Comparison of ENCODE assay signal across 6 worm cellular contexts in genomic region chrIII:13565972-13566371, ce11.
TF ChIP-seq lines count a peak whose summit lies in the region.

No protein-coding gene starts in this region.

TF ChIP-seq in whole organism, L1 larva, 84 proteins besides CTCF, POLR2A, EP300 and RAD21:
- TF ChIP-seq ceh-90 (tag; optimal IDR thresholded peaks at IDR 0.05; lab: Kevin White, UChicago) (no peak), elt-3 (tag; optimal IDR thresholded peaks at IDR 0.05; lab: Kevin White, UChicago) (no peak), nhr-71 (tag; optimal IDR thresholded peaks at IDR 0.05; lab: Kevin White, UChicago) (peak; percentile 16), pag-3 (tag; optimal IDR thresholded peaks at IDR 0.05; lab: Kevin White, UChicago; ENCODE audit: borderline replicate concordance, insufficient read depth) (no peak), ceh-82 (tag; optimal IDR thresholded peaks at IDR 0.05; lab: Kevin White, UChicago) (peak in 2 of 3 experiments; percentile 8 to 11), lin-14 (GFP tag; optimal IDR thresholded peaks at IDR 0.05; lab: Kevin White, UChicago) (peak; percentile 45), lsy-2 (tag; optimal IDR thresholded peaks at IDR 0.05; lab: Kevin White, UChicago) (peak in 1 of 2 experiments; percentile 12), mab-9 (GFP tag; IDR thresholded peaks at IDR 0.05; lab: Robert Waterston, UW) (no peak), ztf-4 (tag; optimal IDR thresholded peaks at IDR 0.05; lab: Kevin White, UChicago) (no peak), nhr-76 (tag; optimal IDR thresholded peaks at IDR 0.05; lab: Kevin White, UChicago) (no peak), ces-1 (GFP tag; optimal IDR thresholded peaks at IDR 0.05; lab: Kevin White, UChicago) (no peak), fos-1 (tag; optimal IDR thresholded peaks at IDR 0.05; lab: Kevin White, UChicago) (no peak), efl-1 (optimal IDR thresholded peaks at IDR 0.05; lab: Kevin White, UChicago) (peak in 1 of 2 experiments; percentile 3), efl-1 (GFP tag; optimal IDR thresholded peaks at IDR 0.05 in 1 of 2; lab: Kevin White, UChicago) (no peak)

TF ChIP-seq in whole organism, L2 larva, 48 proteins besides CTCF, POLR2A, EP300 and RAD21:
- peak in 1 of 2 experiments; percentile 31 for TF ChIP-seq lsy-2 (tag; optimal IDR thresholded peaks at IDR 0.05; lab: Kevin White, UChicago)
- no peak for TF ChIP-seq nhr-6 (tag; optimal IDR thresholded peaks at IDR 0.05; lab: Kevin White, UChicago)
- TF ChIP-seq ztf-1 (GFP tag; conservative IDR thresholded peaks at IDR 0.05; lab: Robert Waterston, UW), result no peak
- no peak for TF ChIP-seq nhr-237 (tag; optimal IDR thresholded peaks at IDR 0.05; lab: Kevin White, UChicago)
- TF ChIP-seq unc-55 (GFP tag; optimal IDR thresholded peaks at IDR 0.05; lab: Kevin White, UChicago), result peak; percentile 46
- TF ChIP-seq lin-13 (GFP tag; optimal IDR thresholded peaks at IDR 0.05; lab: Kevin White, UChicago), result no peak
- TF ChIP-seq nhr-129 (tag; optimal IDR thresholded peaks at IDR 0.05; lab: Kevin White, UChicago), result peak; percentile 98
- no peak for TF ChIP-seq nhr-23 (tag; optimal IDR thresholded peaks at IDR 0.05; lab: Kevin White, UChicago)
- TF ChIP-seq sma-9 (GFP tag; optimal IDR thresholded peaks at IDR 0.05; lab: Kevin White, UChicago), result no peak
- TF ChIP-seq sma-9 (tag; optimal IDR thresholded peaks at IDR 0.05; lab: Kevin White, UChicago), result no peak
- peak; percentile 53 for TF ChIP-seq C34F6.9 (tag; optimal IDR thresholded peaks at IDR 0.05; lab: Kevin White, UChicago)
- TF ChIP-seq nhr-10 (tag; optimal IDR thresholded peaks at IDR 0.05; lab: Kevin White, UChicago), result no peak
- TF ChIP-seq nhr-12 (tag; optimal IDR thresholded peaks at IDR 0.05; lab: Kevin White, UChicago), result no peak

TF ChIP-seq in whole organism, L3 larva, 47 proteins besides CTCF, POLR2A, EP300 and RAD21:
- TF ChIP-seq nhr-28 (tag; optimal IDR thresholded peaks at IDR 0.05; lab: Kevin White, UChicago) (no peak), hmg-11 (tag; optimal IDR thresholded peaks at IDR 0.05; lab: Kevin White, UChicago) (peak; percentile 10), nfya-1 (tag; optimal IDR thresholded peaks at IDR 0.05; lab: Kevin White, UChicago; ENCODE audit: insufficient read depth) (peak; percentile 30), nhr-237 (tag; optimal IDR thresholded peaks at IDR 0.05; lab: Kevin White, UChicago) (no peak)
TF ChIP-seq in whole organism, L3 larva: peak in this region for 2.

TF ChIP-seq in whole organism, L4 larva, 104 proteins besides CTCF, POLR2A, EP300 and RAD21 (continues in another document):
- TF ChIP-seq F26F4.8 (GFP tag; conservative IDR thresholded peaks at IDR 0.05; lab: Robert Waterston, UW), result no peak
- no peak for TF ChIP-seq ZK546.5 (tag; optimal IDR thresholded peaks at IDR 0.05; lab: Kevin White, UChicago)
- TF ChIP-seq spr-3 (GFP tag; optimal IDR thresholded peaks at IDR 0.05; lab: Kevin White, UChicago), result no peak
- TF ChIP-seq ctbp-1 (GFP tag; IDR thresholded peaks at IDR 0.05; lab: Robert Waterston, UW), result no peak
- no peak for TF ChIP-seq saeg-2 (GFP tag; IDR thresholded peaks at IDR 0.05; lab: Robert Waterston, UW)
- no peak for TF ChIP-seq jun-1 (tag; optimal IDR thresholded peaks at IDR 0.05; lab: Kevin White, UChicago)
- no peak for TF ChIP-seq sdz-12 (GFP tag; optimal IDR thresholded peaks at IDR 0.05; lab: Kevin White, UChicago)
- no peak for TF ChIP-seq F49E8.2 (tag; optimal IDR thresholded peaks at IDR 0.05; lab: Kevin White, UChicago; ENCODE audit: borderline replicate concordance)
- no peak for TF ChIP-seq hmg-1.1 (GFP tag; IDR thresholded peaks at IDR 0.05; lab: Robert Waterston, UW)
- no peak for TF ChIP-seq fos-1 (tag; optimal IDR thresholded peaks at IDR 0.05; lab: Kevin White, UChicago)
- TF ChIP-seq hif-1 (tag; optimal IDR thresholded peaks at IDR 0.05; lab: Kevin White, UChicago), result peak in 1 of 2 experiments; percentile 76
- TF ChIP-seq tag-97 (GFP tag; IDR thresholded peaks at IDR 0.05; lab: Robert Waterston, UW), result no peak
- TF ChIP-seq zip-11 (GFP tag; IDR thresholded peaks at IDR 0.05; lab: Robert Waterston, UW), result no peak
- no peak for TF ChIP-seq snpc-4 (tag; optimal IDR thresholded peaks at IDR 0.05; lab: Kevin White, UChicago)
- no peak for TF ChIP-seq F37D6.2 (tag; optimal IDR thresholded peaks at IDR 0.05; lab: Kevin White, UChicago)
- TF ChIP-seq zfp-2 (tag; optimal IDR thresholded peaks at IDR 0.05; lab: Kevin White, UChicago), result no peak
- no peak for TF ChIP-seq pha-4 (GFP tag; IDR thresholded peaks at IDR 0.05; lab: Robert Waterston, UW)
- TF ChIP-seq pha-4 (tag; optimal IDR thresholded peaks at IDR 0.05; lab: Kevin White, UChicago), result no peak
- no peak for TF ChIP-seq zag-1 (tag; optimal IDR thresholded peaks at IDR 0.05; lab: Kevin White, UChicago)
- TF ChIP-seq daf-16 (GFP tag; optimal IDR thresholded peaks at IDR 0.05; lab: Kevin White, UChicago), result no peak
- TF ChIP-seq daf-16 (tag; optimal IDR thresholded peaks at IDR 0.05; lab: Kevin White, UChicago), result no peak
- TF ChIP-seq nhr-25 (tag; optimal IDR thresholded peaks at IDR 0.05; lab: Kevin White, UChicago; ENCODE audit: borderline replicate concordance, insufficient read depth), result no peak

TF ChIP-seq in whole organism, late embryonic, 69 proteins besides CTCF, POLR2A, EP300 and RAD21:
- no peak for TF ChIP-seq ahr-1 (tag; optimal IDR thresholded peaks at IDR 0.05; lab: Kevin White, UChicago)
- peak; percentile 42 for TF ChIP-seq unc-42 (tag; optimal IDR thresholded peaks at IDR 0.05; lab: Kevin White, UChicago)

TF ChIP-seq in whole organism, mixed stage, embryonic, 35 proteins besides CTCF, POLR2A, EP300 and RAD21:
- TF ChIP-seq ces-1 (GFP tag; optimal IDR thresholded peaks at IDR 0.05; lab: Kevin White, UChicago), result peak; percentile 60
- TF ChIP-seq nhr-2 (tag; optimal IDR thresholded peaks at IDR 0.05; lab: Kevin White, UChicago), result no peak

Comparison
In these comparisons a context has a peak if more than half of its experiments do, and no peak if none do; other contexts are left out.
1. Of the 29 proteins assayed by ChIP-seq in both whole organism, L4 larva and whole organism, L1 larva: peak only in whole organism, L4 larva: aha-1 and nhr-11; only in whole organism, L1 larva: ceh-82; in both: none; in neither: 24; mixed calls (peak in some experiments, not most) for 2.